Fruit fly (Drosophila melanogaster): ENCODE measurements around the gene TM9SF3.
A peak's percentile ranks its signal among the peaks of the same experiment; 100 is the strongest.

TM9SF3 gene

dm6 chr3L:5575524-5575923, 28.3 kb downstream of the TM9SF3 start:
- TF ChIP-seq Ets98B (GFP tag; IDR thresholded peaks at IDR 0.05) (no peak), CG17806 (tag; optimal IDR thresholded peaks at IDR 0.05) (no peak), CG4496 (GFP tag; IDR thresholded peaks at IDR 0.05) (no peak), EcR (GFP tag; optimal IDR thresholded peaks at IDR 0.05) (no peak), CG10348 (GFP tag; IDR thresholded peaks at IDR 0.05) (no peak), gl (tag; optimal IDR thresholded peaks at IDR 0.05) (no peak), CG13204 (GFP tag; optimal IDR thresholded peaks at IDR 0.05) (no peak), CG12605 (GFP tag; IDR thresholded peaks at IDR 0.05) (no peak), Snoo (tag; optimal IDR thresholded peaks at IDR 0.05) (no peak), Pif1A (GFP tag; optimal IDR thresholded peaks at IDR 0.05) (no peak), rn (GFP tag; IDR thresholded peaks at IDR 0.05) (no peak), CG14655 (GFP tag; optimal IDR thresholded peaks at IDR 0.05) (no peak), Pif1B (GFP tag; optimal IDR thresholded peaks at IDR 0.05) (no peak)

dm6 chr3L:5571051-5571450, 32.7 kb downstream of the TM9SF3 start:
- TF ChIP-seq CG4496 (GFP tag; IDR thresholded peaks at IDR 0.05): 0 out of 3 replicates have a peak, but pooled peaks have one; percentile 42
- no peak for TF ChIP-seq Pif1A (GFP tag; optimal IDR thresholded peaks at IDR 0.05)
- TF ChIP-seq Snoo (tag; optimal IDR thresholded peaks at IDR 0.05): peak; percentile 12
- TF ChIP-seq CG34367 (tag; optimal IDR thresholded peaks at IDR 0.05): no peak
- TF ChIP-seq CG12605 (GFP tag; IDR thresholded peaks at IDR 0.05): peak; percentile 62
- TF ChIP-seq fd96Ca (GFP tag; IDR thresholded peaks at IDR 0.05): peak; percentile 46; the same call in 1 of the 3 replicates
- TF ChIP-seq Ets98B (GFP tag; IDR thresholded peaks at IDR 0.05): peak; percentile 22; the same call in 1 of the 2 replicates
- TF ChIP-seq CG8159 (tag; optimal IDR thresholded peaks at IDR 0.05): no peak

dm6 chr3L:5569724-5570123, 34.1 kb downstream of the TM9SF3 start:
- no peak for TF ChIP-seq CG12605 (GFP tag; IDR thresholded peaks at IDR 0.05)
- peak; percentile 10; the same call in 1 of the 2 replicates for TF ChIP-seq Ets98B (GFP tag; IDR thresholded peaks at IDR 0.05)

- TF ChIP-seq CG17806 (tag; optimal IDR thresholded peaks at IDR 0.05) (no peak), Pif1A (GFP tag; optimal IDR thresholded peaks at IDR 0.05) (no peak), CG34367 (tag; optimal IDR thresholded peaks at IDR 0.05) (no peak), D1 (tag; optimal IDR thresholded peaks at IDR 0.05) (no peak), Snoo (tag; optimal IDR thresholded peaks at IDR 0.05) (no peak), rn (GFP tag; IDR thresholded peaks at IDR 0.05) (no peak), CG10348 (GFP tag; IDR thresholded peaks at IDR 0.05) (no peak), CG15710 (tag; optimal IDR thresholded peaks at IDR 0.05) (no peak), CG9948 (tag; optimal IDR thresholded peaks at IDR 0.05) (no peak), CG14655 (GFP tag; optimal IDR thresholded peaks at IDR 0.05) (no peak), CG13204 (GFP tag; optimal IDR thresholded peaks at IDR 0.05) (no peak), CG32121 (GFP tag; IDR thresholded peaks at IDR 0.05) (no peak), Ets98B (GFP tag; IDR thresholded peaks at IDR 0.05) (no peak), EcR (GFP tag; optimal IDR thresholded peaks at IDR 0.05) (no peak), fd96Ca (GFP tag; IDR thresholded peaks at IDR 0.05) (no peak), CG4496 (GFP tag; IDR thresholded peaks at IDR 0.05) (no peak), CG8159 (tag; optimal IDR thresholded peaks at IDR 0.05) (no peak), CG8301 (tag; optimal IDR thresholded peaks at IDR 0.05) (no peak), Pif1B (GFP tag; optimal IDR thresholded peaks at IDR 0.05) (no peak)
These were observed 35.4 kb downstream of the TM9SF3 start for dm6 chr3L:5568361-5568760.

dm6 chr3L:5565051-5565688, 38.6 kb downstream of the TM9SF3 start, which contains the start of gene bc10:
Gene bc10 (plus strand): TSS chr3L:5565231.
- no peak for TF ChIP-seq CG4496 (GFP tag; IDR thresholded peaks at IDR 0.05)

dm6 chr3L:5563309-5564182, 40.2 kb downstream of the TM9SF3 start, which contains the start of the genes ScsbetaG and Sras:
Gene ScsbetaG (minus strand): TSS chr3L:5563691.
Gene Sras (plus strand): TSS chr3L:5563774.
- TF ChIP-seq gl (tag; optimal IDR thresholded peaks at IDR 0.05): peak; percentile 1
- TF ChIP-seq Pif1A (GFP tag; optimal IDR thresholded peaks at IDR 0.05): no peak

dm6 chr3L:5562584-5562983, 41.2 kb downstream of the TM9SF3 start:
- TF ChIP-seq fd96Ca (GFP tag; IDR thresholded peaks at IDR 0.05) (no peak), D1 (tag; optimal IDR thresholded peaks at IDR 0.05) (no peak), Snoo (tag; optimal IDR thresholded peaks at IDR 0.05) (no peak)
